Fruit fly (Drosophila melanogaster): ENCODE results near the gene Ugalt.

The Ugalt gene

dm6 chrX:2727506-2727905 lies 23.9 kb upstream of the Ugalt start, which contains the start of gene dwg (continued):
- no peak for TF ChIP-seq Hey (tag; optimal IDR thresholded peaks at IDR 0.05)
- peak; percentile 68; the same call in 2 of the 3 replicates for TF ChIP-seq CG14860 (GFP tag; IDR thresholded peaks at IDR 0.05; ENCODE audit: partially characterized antibody)
- no peak for TF ChIP-seq CG17829 (tag; optimal IDR thresholded peaks at IDR 0.05)
- TF ChIP-seq pzg (GFP tag; optimal IDR thresholded peaks at IDR 0.05), result peak; percentile 53
- peak; percentile 79 for TF ChIP-seq BEAF-32 (GFP tag; optimal IDR thresholded peaks at IDR 0.05)
- peak; percentile 81 for TF ChIP-seq sna (GFP tag; IDR thresholded peaks at IDR 0.05; ENCODE audit: partially characterized antibody)
- TF ChIP-seq emc (GFP tag; optimal IDR thresholded peaks at IDR 0.05), result no peak
- peak; percentile 61 for TF ChIP-seq nerfin-2 (GFP tag; IDR thresholded peaks at IDR 0.05; ENCODE audit: partially characterized antibody)
- no peak for TF ChIP-seq Dip3 (GFP tag; optimal IDR thresholded peaks at IDR 0.05)
- no peak for TF ChIP-seq danr (GFP tag; IDR thresholded peaks at IDR 0.05)
- TF ChIP-seq CG10321 (GFP tag; IDR thresholded peaks at IDR 0.05), result no peak
- TF ChIP-seq chinmo (GFP tag; IDR thresholded peaks at IDR 0.05; ENCODE audit: partially characterized antibody), result peak; percentile 95; the same call in 3 of the 4 replicates
- peak; percentile 76 for TF ChIP-seq Dref (GFP tag; IDR thresholded peaks at IDR 0.05)
- TF ChIP-seq hkb (optimal IDR thresholded peaks at IDR 0.05), result no peak
- TF ChIP-seq hkb (GFP tag; IDR thresholded peaks at IDR 0.05), result no peak
- TF ChIP-seq CG17359 (tag; optimal IDR thresholded peaks at IDR 0.05), result no peak
- no peak for TF ChIP-seq CG4730 (GFP tag; IDR thresholded peaks at IDR 0.05)
- TF ChIP-seq fru (optimal IDR thresholded peaks at IDR 0.05), result no peak
- TF ChIP-seq Gug (GFP tag; IDR thresholded peaks at IDR 0.05), result no peak
- no peak for TF ChIP-seq bcd (GFP tag; optimal IDR thresholded peaks at IDR 0.05)
- TF ChIP-seq ttk (GFP tag; IDR thresholded peaks at IDR 0.05), result no peak
- TF ChIP-seq CG7963 (GFP tag; IDR thresholded peaks at IDR 0.05; ENCODE audit: partially characterized antibody), result peak; percentile 82
- TF ChIP-seq Hr78 (GFP tag; optimal IDR thresholded peaks at IDR 0.05), result no peak
- no peak for TF ChIP-seq Hr3 (GFP tag; optimal IDR thresholded peaks at IDR 0.05)
- TF ChIP-seq CG2129 (GFP tag; IDR thresholded peaks at IDR 0.05; ENCODE audit: partially characterized antibody), result peak; percentile 78
- no peak for TF ChIP-seq CG30431 (GFP tag; optimal IDR thresholded peaks at IDR 0.05)
- TF ChIP-seq crp (GFP tag; optimal IDR thresholded peaks at IDR 0.05), result peak in 1 of 2 experiments; percentile 32
- TF ChIP-seq sc (optimal IDR thresholded peaks at IDR 0.05), result no peak
- TF ChIP-seq sc (GFP tag; optimal IDR thresholded peaks at IDR 0.05), result no peak
- TF ChIP-seq D (optimal IDR thresholded peaks at IDR 0.05), result no peak
- no peak for TF ChIP-seq D (GFP tag; optimal IDR thresholded peaks at IDR 0.05)
- TF ChIP-seq CG12391 (tag; optimal IDR thresholded peaks at IDR 0.05), result no peak
- no peak for TF ChIP-seq CG30403 (GFP tag; optimal IDR thresholded peaks at IDR 0.05)
- peak; percentile 88 for TF ChIP-seq Bgb (GFP tag; IDR thresholded peaks at IDR 0.05; ENCODE audit: partially characterized antibody)
- TF ChIP-seq MESR4 (GFP tag; optimal IDR thresholded peaks at IDR 0.05), result peak; percentile 66
- TF ChIP-seq CG13123 (GFP tag; optimal IDR thresholded peaks at IDR 0.05), result no peak
- TF ChIP-seq CG16813 (GFP tag; IDR thresholded peaks at IDR 0.05; ENCODE audit: partially characterized antibody), result peak; percentile 72
- peak; percentile 77 for TF ChIP-seq Myb (GFP tag; optimal IDR thresholded peaks at IDR 0.05)
- no peak for TF ChIP-seq CG7745 (tag; optimal IDR thresholded peaks at IDR 0.05)
- peak; percentile 66; the same call in 1 of the 2 replicates for TF ChIP-seq CG42726 (GFP tag; IDR thresholded peaks at IDR 0.05; ENCODE audit: partially characterized antibody)
- TF ChIP-seq HLH4C (GFP tag; IDR thresholded peaks at IDR 0.05; ENCODE audit: partially characterized antibody), result peak; percentile 82
- peak; percentile 82; the same call in 2 of the 3 replicates for TF ChIP-seq mld (GFP tag; IDR thresholded peaks at IDR 0.05; ENCODE audit: partially characterized antibody)
- no peak for TF ChIP-seq Ets65A (GFP tag)
- TF ChIP-seq Sry-β (GFP tag; optimal IDR thresholded peaks at IDR 0.05), result peak; percentile 4
- no peak for TF ChIP-seq CG2678 (tag; optimal IDR thresholded peaks at IDR 0.05)
- TF ChIP-seq Blimp-1 (GFP tag; optimal IDR thresholded peaks at IDR 0.05), result peak; percentile 75
- no peak for TF ChIP-seq CG3726 (GFP tag; IDR thresholded peaks at IDR 0.05)
- TF ChIP-seq sob (GFP tag; IDR thresholded peaks at IDR 0.05), result no peak
- no peak for TF ChIP-seq Lhr (GFP tag; optimal IDR thresholded peaks at IDR 0.05)
- no peak for TF ChIP-seq hth (optimal IDR thresholded peaks at IDR 0.05)
- TF ChIP-seq CG14441 (GFP tag; IDR thresholded peaks at IDR 0.05), result no peak

Data from whole organism, embryonic.